Worm (Caenorhabditis elegans) whole organism, early embryonic: ENCODE data around the gene slo-2.

ENCODE experiments used
- B0310.2 ChIP-seq: sonication (generic microtip); optimal IDR thresholded peaks from 2 replicates; lab custom pipeline; 2016; ENCODE audit warnings: mild to moderate bottlenecking, missing genetic modification characterization, missing compliant biosample characterization
- F13C5.2 ChIP-seq: sonication (generic microtip); optimal IDR thresholded peaks from 2 replicates; lab custom pipeline; 2017; ENCODE audit warnings: mild to moderate bottlenecking, missing genetic modification characterization, inconsistent platforms, missing compliant biosample characterization
- aly-1 ChIP-seq: sonication (generic microtip); optimal IDR thresholded peaks from 2 replicates; lab custom pipeline; 2016; ENCODE audit warnings: missing genetic modification characterization, missing compliant biosample characterization
- ama-1 ChIP-seq: fragments of 150-350 bp; optimal IDR thresholded peaks from 2 replicates; lab custom pipeline; 2014
- ceh-13 ChIP-seq: fragments of 200-800 bp; sonication (Bioruptor generic); optimal IDR thresholded peaks from 2 replicates; lab custom pipeline; 2018; ENCODE audit warnings: mild to moderate bottlenecking, missing genetic modification characterization, missing compliant biosample characterization
- ceh-36 ChIP-seq: sonication (generic microtip); optimal IDR thresholded peaks from 2 replicates; lab custom pipeline; 2016; ENCODE audit warnings: missing genetic modification characterization, inconsistent platforms, missing compliant biosample characterization
- ets-7 ChIP-seq: sonication (generic microtip); optimal IDR thresholded peaks from 2 replicates; lab custom pipeline; 2016; ENCODE audit warnings: missing genotype, missing genetic modification characterization, missing compliant biosample characterization
- flt-1 ChIP-seq: fragments of 200-800 bp; sonication (Bioruptor generic); IDR thresholded peaks from 2 replicates; pipeline ENCODE4 v1.3.6; 2022; ENCODE audit warnings: missing genetic modification characterization, missing compliant biosample characterization
- hmg-4 ChIP-seq: fragments of 200-800 bp; sonication (Bioruptor generic); optimal IDR thresholded peaks from 2 replicates; lab custom pipeline; 2018; ENCODE audit warnings: mild to moderate bottlenecking, missing genetic modification characterization, missing compliant biosample characterization
- hnd-1 ChIP-seq: sonication (generic microtip); optimal IDR thresholded peaks from 2 replicates; lab custom pipeline; 2016; ENCODE audit warnings: missing genetic modification characterization, missing compliant biosample characterization
- pes-1 ChIP-seq: fragments of 200-800 bp; sonication (Bioruptor generic); IDR thresholded peaks from 2 replicates; pipeline ENCODE4 v1.3.6; 2022; ENCODE audit warnings: missing genetic modification reagents, missing genetic modification characterization, missing compliant biosample characterization
- tbx-37 ChIP-seq: fragments of 200-800 bp; sonication (Bioruptor generic); conservative IDR thresholded peaks from 2 replicates; pipeline ENCODE4 v1.3.6; 2022; ENCODE audit warnings: missing genetic modification reagents, missing genetic modification characterization, missing compliant biosample characterization
- tra-4 ChIP-seq: sonication (generic microtip); optimal IDR thresholded peaks from 2 replicates; lab custom pipeline; 2017; ENCODE audit warnings: missing genetic modification characterization, missing compliant biosample characterization

DNA sequence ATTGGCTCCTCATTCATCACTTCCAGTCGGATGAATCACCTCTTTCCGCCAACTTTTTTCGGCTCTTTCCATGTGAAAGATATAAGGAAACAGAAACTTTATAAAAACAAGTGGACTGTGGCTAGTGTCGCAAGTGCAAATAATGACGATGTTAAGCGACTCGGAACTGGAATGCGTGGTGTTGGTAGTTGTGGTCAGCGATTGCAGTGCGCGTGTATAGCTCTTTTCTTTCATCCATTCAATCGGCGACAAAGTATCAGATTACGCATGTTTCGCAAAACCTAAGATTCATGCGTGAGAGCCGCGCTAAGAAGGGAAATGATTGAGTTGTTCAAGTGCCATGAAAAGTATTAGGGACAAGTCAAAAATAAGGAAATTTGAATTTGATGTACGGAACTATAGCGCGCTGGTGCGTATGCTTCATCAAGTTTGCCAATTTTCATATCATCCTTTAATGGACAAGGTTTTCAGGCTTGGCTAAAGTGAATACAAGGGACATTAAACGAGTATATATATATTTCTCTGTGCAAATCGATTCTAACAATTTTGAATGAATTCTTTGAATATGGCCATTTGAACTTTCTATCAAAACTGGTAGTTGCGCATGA, 17.9 kb downstream of the slo-2 start:
- TF ChIP-seq ama-1 (no peak), pes-1 (GFP tag; lab: Robert Waterston, UW) (no peak), ceh-13 (GFP tag; lab: Kevin White, UChicago) (no peak), ceh-36 (tag; lab: Kevin White, UChicago) (no peak), tra-4 (tag; lab: Kevin White, UChicago) (no peak), ets-7 (tag; lab: Kevin White, UChicago) (no peak), flt-1 (GFP tag; lab: Robert Waterston, UW) (no peak), hnd-1 (tag; lab: Kevin White, UChicago) (no peak), B0310.2 (no peak), F13C5.2 (tag; lab: Kevin White, UChicago) (no peak), hmg-4 (no peak), aly-1 (tag; lab: Kevin White, UChicago) (no peak), tbx-37 (GFP tag; lab: Robert Waterston, UW) (no peak)
